Fruit fly (Drosophila melanogaster) whole organism, prepupa: ENCODE measurements around the gene dpr10.

Experiments used
- CG3032 ChIP-seq: fragments of 200-800 bp; optimal IDR thresholded peaks from 2 replicates; lab custom pipeline; 2019; ENCODE audit warnings: missing biosample characterization, mild to moderate bottlenecking, missing genetic modification characterization, moderate library complexity
- CG31627 ChIP-seq: fragments of 200-800 bp; sonication (Bioruptor generic); optimal IDR thresholded peaks from 3 replicates; lab custom pipeline; 2016; ENCODE audit warnings: missing biosample characterization, missing genetic modification characterization
- CG6276 ChIP-seq: fragments of 200-800 bp; sonication (Bioruptor generic); optimal IDR thresholded peaks from 2 replicates; lab custom pipeline; 2017; ENCODE audit warnings: missing biosample characterization, mild to moderate bottlenecking, missing genetic modification characterization
- CG6792 ChIP-seq: fragments of 200-800 bp; sonication (Bioruptor generic); optimal IDR thresholded peaks from 3 replicates; lab custom pipeline; 2016; ENCODE audit warnings: missing biosample characterization, missing genetic modification characterization
- CG9139 ChIP-seq: fragments of 200-800 bp; sonication (Bioruptor generic); optimal IDR thresholded peaks from 3 replicates; lab custom pipeline; 2017; ENCODE audit warnings: missing biosample characterization, mild to moderate bottlenecking, missing genetic modification characterization
- Eip78C ChIP-seq: fragments of 200-800 bp; sonication (Bioruptor generic); peaks from one replicate; lab custom pipeline; 2016; ENCODE audit warnings: missing biosample characterization, missing genetic modification characterization
- Hr39 ChIP-seq: fragments of 200-800 bp; sonication (Bioruptor generic); optimal IDR thresholded peaks from 2 replicates; lab custom pipeline; 2016; ENCODE audit warnings: missing biosample characterization, missing genetic modification characterization
- Met ChIP-seq: fragments of 200-800 bp; sonication (Bioruptor generic); optimal IDR thresholded peaks from 3 replicates; lab custom pipeline; 2016; ENCODE audit warnings: missing biosample characterization, missing genetic modification characterization
- OdsH ChIP-seq: fragments of 200-800 bp; sonication (Bioruptor generic); optimal IDR thresholded peaks from 3 replicates; lab custom pipeline; 2016; ENCODE audit warnings: missing biosample characterization, missing genetic modification characterization
- Sox15 ChIP-seq: fragments of 200-800 bp; sonication (Bioruptor generic); optimal IDR thresholded peaks from 3 replicates; lab custom pipeline; 2016; ENCODE audit warnings: missing biosample characterization, missing genetic modification characterization
- fd85E ChIP-seq: fragments of 200-800 bp; sonication (Bioruptor generic); optimal IDR thresholded peaks from 3 replicates; lab custom pipeline; 2016; ENCODE audit warnings: missing biosample characterization, missing genetic modification characterization

dm6 chr3L:10198571-10198970 lies 12.7 kb upstream of the dpr10 start:
- no peak for TF ChIP-seq CG9139 (GFP tag; lab: Kevin White, UChicago)
- no peak for TF ChIP-seq Sox15 (GFP tag; lab: Kevin White, UChicago)
- TF ChIP-seq CG3032 (tag; lab: Kevin White, UChicago) = peak; percentile 42
- TF ChIP-seq OdsH (GFP tag; lab: Kevin White, UChicago) = peak; percentile 55
- TF ChIP-seq CG6792 = no peak
- peak; percentile 38 for TF ChIP-seq CG6276
- peak; percentile 72 for TF ChIP-seq Eip78C
- no peak for TF ChIP-seq Hr39 (GFP tag; lab: Kevin White, UChicago)
- TF ChIP-seq fd85E (GFP tag; lab: Kevin White, UChicago) = no peak
- no peak for TF ChIP-seq CG31627 (GFP tag; lab: Kevin White, UChicago)
- no peak for TF ChIP-seq Met (GFP tag; lab: Kevin White, UChicago)
